Worm (Caenorhabditis elegans): ENCODE data around the gene arx-4.
A peak's percentile ranks its signal among the peaks of the same experiment; 100 is the strongest.

The arx-4 gene

DNA sequence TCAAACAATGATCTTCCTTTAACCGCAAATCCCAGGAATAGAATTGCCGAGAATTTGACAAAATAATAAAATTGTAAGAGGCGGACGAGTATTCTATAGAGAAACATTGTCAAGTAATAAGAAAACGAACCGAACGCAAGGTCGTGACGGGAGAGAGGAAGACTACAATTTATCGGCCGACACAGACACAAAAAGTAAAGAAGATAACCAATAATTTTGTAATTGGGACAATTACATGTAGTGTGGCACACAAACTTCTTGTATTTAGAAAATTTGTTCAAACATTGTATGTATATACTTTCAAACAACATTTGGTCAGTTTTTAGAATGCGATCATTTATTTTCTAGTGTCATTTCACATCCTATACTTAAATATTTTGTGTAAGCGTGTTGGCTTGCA is 30.1 kb upstream of the arx-4 start, which contains the start of gene ceeh-1:
ceeh-1 (minus strand) TSS at position 317 of the 400 bp plus-strand sequence.
- peak in 1 of 2 experiments; percentile 13 for TF ChIP-seq lsy-2 (tag; optimal IDR thresholded peaks at IDR 0.05)
- TF ChIP-seq fkh-10 (GFP tag; optimal IDR thresholded peaks at IDR 0.05): no peak
- no peak for TF ChIP-seq sptf-1 (tag; optimal IDR thresholded peaks at IDR 0.05)
- no peak for TF ChIP-seq unc-30 (tag; optimal IDR thresholded peaks at IDR 0.05)
- no peak for TF ChIP-seq nhr-77 (tag; optimal IDR thresholded peaks at IDR 0.05)
- TF ChIP-seq blmp-1 (tag; optimal IDR thresholded peaks at IDR 0.05): no peak
- TF ChIP-seq elt-2 (tag; optimal IDR thresholded peaks at IDR 0.05): no peak
- peak; percentile 45 for TF ChIP-seq nhr-85 (tag)
- peak; percentile 47 for TF ChIP-seq lin-14 (GFP tag; optimal IDR thresholded peaks at IDR 0.05)
- peak; percentile 3 for TF ChIP-seq nhr-20 (tag; optimal IDR thresholded peaks at IDR 0.05)
- no peak for TF ChIP-seq mef-2 (tag; optimal IDR thresholded peaks at IDR 0.05)
- TF ChIP-seq elt-3 (tag; optimal IDR thresholded peaks at IDR 0.05): peak in 1 of 6 experiments; percentile 27
- no peak for TF ChIP-seq hlh-4 (tag; optimal IDR thresholded peaks at IDR 0.05)

ce11 chrIII:832855-833504 is 29.1 kb upstream of the arx-4 start, which contains the start of gene zip-2:
Gene zip-2, plus strand, starts transcription at chrIII:832982.
- TF ChIP-seq rnt-1 (tag; optimal IDR thresholded peaks at IDR 0.05) (no peak), unc-130 (tag; optimal IDR thresholded peaks at IDR 0.05) (no peak), sup-37 (GFP tag; optimal IDR thresholded peaks at IDR 0.05) (no peak), isw-1 (GFP tag; IDR thresholded peaks at IDR 0.05) (no peak), mep-1 (tag; optimal IDR thresholded peaks at IDR 0.05) (no peak), Y116A8C.19 (tag; optimal IDR thresholded peaks at IDR 0.05; ENCODE audit: borderline replicate concordance) (no peak), efl-1 (optimal IDR thresholded peaks at IDR 0.05) (no peak), efl-1 (GFP tag; optimal IDR thresholded peaks at IDR 0.05 in 1 of 2) (peak in 1 of 2 experiments; percentile 90), lir-3 (tag; optimal IDR thresholded peaks at IDR 0.05; ENCODE audit: poor library complexity) (peak; percentile 7), fkh-10 (GFP tag; optimal IDR thresholded peaks at IDR 0.05) (no peak), zag-1 (tag; optimal IDR thresholded peaks at IDR 0.05) (no peak), mab-9 (GFP tag; IDR thresholded peaks at IDR 0.05) (no peak), elt-3 (tag; optimal IDR thresholded peaks at IDR 0.05) (peak in 2 of 6 experiments; percentile 54 to 74), nhr-20 (tag; optimal IDR thresholded peaks at IDR 0.05) (peak; percentile 72), hpl-2 (GFP tag; optimal IDR thresholded peaks at IDR 0.05) (no peak), sox-4 (tag; optimal IDR thresholded peaks at IDR 0.05) (no peak), fos-1 (tag; optimal IDR thresholded peaks at IDR 0.05) (no peak), nhr-11 (tag; optimal IDR thresholded peaks at IDR 0.05) (no peak), jun-1 (tag; optimal IDR thresholded peaks at IDR 0.05) (peak; percentile 11), pag-3 (tag; optimal IDR thresholded peaks at IDR 0.05; ENCODE audit: borderline replicate concordance, insufficient read depth) (no peak), tbx-2 (tag; optimal IDR thresholded peaks at IDR 0.05) (no peak), unc-98 (GFP tag; IDR thresholded peaks at IDR 0.05) (no peak), lin-14 (GFP tag; optimal IDR thresholded peaks at IDR 0.05) (peak; percentile 60), dpl-1 (GFP tag; optimal IDR thresholded peaks at IDR 0.05) (peak in 1 of 3 experiments; percentile 18), hlh-4 (tag; optimal IDR thresholded peaks at IDR 0.05) (no peak), pqm-1 (tag; optimal IDR thresholded peaks at IDR 0.05) (peak; percentile 43), hlh-17 (GFP tag; optimal IDR thresholded peaks at IDR 0.05; ENCODE audit: borderline replicate concordance) (no peak), efl-3 (GFP tag; optimal IDR thresholded peaks at IDR 0.05) (no peak), elt-2 (tag; optimal IDR thresholded peaks at IDR 0.05) (peak; percentile 66), pax-3 (tag; optimal IDR thresholded peaks at IDR 0.05) (no peak), blmp-1 (tag; optimal IDR thresholded peaks at IDR 0.05) (peak; percentile 39), unc-62 (GFP tag; optimal IDR thresholded peaks at IDR 0.05) (no peak), egl-13 (tag; optimal IDR thresholded peaks at IDR 0.05) (no peak), swsn-7 (tag; optimal IDR thresholded peaks at IDR 0.05) (no peak), irx-1 (tag; optimal IDR thresholded peaks at IDR 0.05) (no peak), xbp-1 (tag; optimal IDR thresholded peaks at IDR 0.05) (no peak), lsy-2 (tag; optimal IDR thresholded peaks at IDR 0.05) (peak in 1 of 2 experiments; percentile 9), C34B4.2 (tag; optimal IDR thresholded peaks at IDR 0.05) (no peak), tlp-1 (tag; optimal IDR thresholded peaks at IDR 0.05) (no peak), snu-23 (GFP tag; optimal IDR thresholded peaks at IDR 0.05) (peak; percentile 36), lin-15B (tag; optimal IDR thresholded peaks at IDR 0.05) (no peak), aha-1 (tag; optimal IDR thresholded peaks at IDR 0.05) (no peak), nhr-90 (tag; optimal IDR thresholded peaks at IDR 0.05; ENCODE audit: poor library complexity) (peak; percentile 50), mef-2 (tag; optimal IDR thresholded peaks at IDR 0.05) (peak; percentile 2), aly-2 (tag; optimal IDR thresholded peaks at IDR 0.05) (no peak), unc-30 (tag; optimal IDR thresholded peaks at IDR 0.05) (no peak)
